Fruit fly (Drosophila melanogaster): Measurements from ENCODE around the gene CG7484.

Gene CG7484

dm6 chr3L:17606629-17607287, 47.7 kb upstream of the CG7484 start:
- TF ChIP-seq brk (GFP tag; optimal IDR thresholded peaks at IDR 0.05) (peak; percentile 36), Mio (GFP tag; optimal IDR thresholded peaks at IDR 0.05) (no peak), dl (GFP tag; optimal IDR thresholded peaks at IDR 0.05; ENCODE audit: insufficient read depth in 1 of 2, partially characterized antibody in 2 of 2) (peak in 1 of 2 experiments; percentile 74), Hr83 (GFP tag; optimal IDR thresholded peaks at IDR 0.05; ENCODE audit: poor library complexity, severe bottlenecking) (peak; percentile 51), Hr78 (GFP tag; optimal IDR thresholded peaks at IDR 0.05) (no peak), psq (GFP tag; optimal IDR thresholded peaks at IDR 0.05) (peak; percentile 16), N (GFP tag; optimal IDR thresholded peaks at IDR 0.05) (peak; percentile 68), CrebA (GFP tag; optimal IDR thresholded peaks at IDR 0.05; ENCODE audit: borderline replicate concordance) (no peak), h (GFP tag; optimal IDR thresholded peaks at IDR 0.05) (peak; percentile 3), foxo (GFP tag; optimal IDR thresholded peaks at IDR 0.05) (peak in 1 of 2 experiments; percentile 2), jim (GFP tag; optimal IDR thresholded peaks at IDR 0.05) (no peak), Dif (GFP tag; optimal IDR thresholded peaks at IDR 0.05; ENCODE audit: partially characterized antibody) (peak; percentile 69), Sp1 (GFP tag; optimal IDR thresholded peaks at IDR 0.05) (peak; percentile 10), lola (GFP tag; optimal IDR thresholded peaks at IDR 0.05) (no peak), Vsx2 (GFP tag; optimal IDR thresholded peaks at IDR 0.05; ENCODE audit: partially characterized antibody) (peak; percentile 27)

DNA sequence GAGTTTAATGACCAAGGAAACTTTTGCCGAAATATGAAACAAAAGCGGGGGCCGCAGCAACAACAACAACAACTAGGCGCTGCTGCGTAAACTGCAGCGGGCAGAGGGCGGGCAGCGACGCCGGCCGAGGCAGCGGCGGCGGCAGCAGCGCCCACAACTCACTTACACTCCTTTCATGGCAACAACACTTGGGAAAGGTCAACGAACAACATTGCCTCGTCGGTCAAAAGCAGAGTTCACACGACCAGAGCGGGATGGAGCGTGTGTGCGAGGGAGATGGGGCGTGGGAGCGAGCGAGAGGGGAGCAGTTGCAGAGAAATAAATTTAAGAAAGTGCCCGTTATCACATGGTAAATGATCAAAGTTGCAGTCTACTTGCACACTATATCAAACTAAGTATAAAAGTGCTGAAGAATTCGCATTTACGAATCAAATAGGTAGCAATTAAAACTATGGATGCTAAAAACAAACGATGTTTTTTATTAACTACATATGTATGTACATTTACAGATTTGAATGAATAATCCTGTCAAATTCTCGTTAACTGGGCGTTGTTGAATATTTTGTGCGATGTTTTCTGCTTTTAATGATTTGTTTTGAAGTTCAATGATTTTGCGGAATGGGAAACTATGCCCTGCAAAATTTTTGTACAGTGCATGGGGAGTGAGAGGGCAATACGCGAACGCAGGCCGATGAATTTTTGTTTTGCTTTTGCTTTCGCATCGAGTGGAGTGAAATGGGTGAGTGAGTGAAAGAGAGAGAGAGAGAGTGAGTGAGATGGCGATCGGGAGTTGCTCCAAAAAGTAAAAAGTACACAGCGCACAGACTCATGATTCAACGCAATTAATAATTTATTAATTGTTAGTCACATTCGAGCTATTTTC, 46.0 kb upstream of the CG7484 start:
- TF ChIP-seq Hr83 (GFP tag; optimal IDR thresholded peaks at IDR 0.05; ENCODE audit: poor library complexity, severe bottlenecking) (no peak), Myc (optimal IDR thresholded peaks at IDR 0.05) (no peak), ey (GFP tag; optimal IDR thresholded peaks at IDR 0.05) (peak; percentile 62), sage (GFP tag; optimal IDR thresholded peaks at IDR 0.05) (no peak), woc (GFP tag; optimal IDR thresholded peaks at IDR 0.05) (peak; percentile 68), Abd-B (GFP tag; optimal IDR thresholded peaks at IDR 0.05) (no peak), dl (GFP tag; optimal IDR thresholded peaks at IDR 0.05; ENCODE audit: insufficient read depth in 1 of 2, partially characterized antibody in 2 of 2) (no peak), dsf (GFP tag; optimal IDR thresholded peaks at IDR 0.05; ENCODE audit: borderline replicate concordance) (no peak), brk (GFP tag; optimal IDR thresholded peaks at IDR 0.05) (no peak), h (GFP tag; optimal IDR thresholded peaks at IDR 0.05) (peak; percentile 60), Rel (GFP tag; optimal IDR thresholded peaks at IDR 0.05) (no peak), Rel (tag; optimal IDR thresholded peaks at IDR 0.05) (no peak), GATAd (GFP tag; optimal IDR thresholded peaks at IDR 0.05) (no peak), psq (GFP tag; optimal IDR thresholded peaks at IDR 0.05) (peak; percentile 68), Sp1 (GFP tag; optimal IDR thresholded peaks at IDR 0.05) (peak; percentile 71), N (GFP tag; optimal IDR thresholded peaks at IDR 0.05) (no peak), lola (GFP tag; optimal IDR thresholded peaks at IDR 0.05) (no peak), Jra (GFP tag; optimal IDR thresholded peaks at IDR 0.05) (no peak), pan (optimal IDR thresholded peaks at IDR 0.05) (no peak), OdsH (GFP tag; optimal IDR thresholded peaks at IDR 0.05) (peak; percentile 76), Mio (GFP tag; optimal IDR thresholded peaks at IDR 0.05) (no peak), fru (GFP tag; optimal IDR thresholded peaks at IDR 0.05) (peak; percentile 57), Hr78 (GFP tag; optimal IDR thresholded peaks at IDR 0.05) (no peak), usp (GFP tag; optimal IDR thresholded peaks at IDR 0.05) (no peak), br (GFP tag; optimal IDR thresholded peaks at IDR 0.05) (peak; percentile 52), Hnf4 (GFP tag; optimal IDR thresholded peaks at IDR 0.05) (peak; percentile 21), CrebA (GFP tag; optimal IDR thresholded peaks at IDR 0.05; ENCODE audit: borderline replicate concordance) (no peak), tai (GFP tag; optimal IDR thresholded peaks at IDR 0.05) (peak; percentile 12), CG32264 (GFP tag; optimal IDR thresholded peaks at IDR 0.05) (peak; percentile 34), Dif (GFP tag; optimal IDR thresholded peaks at IDR 0.05; ENCODE audit: partially characterized antibody) (no peak), Dfd (GFP tag; optimal IDR thresholded peaks at IDR 0.05) (no peak), CG9705 (GFP tag; optimal IDR thresholded peaks at IDR 0.05) (peak; percentile 49), sv (GFP tag; optimal IDR thresholded peaks at IDR 0.05) (no peak), Vsx2 (GFP tag; optimal IDR thresholded peaks at IDR 0.05; ENCODE audit: partially characterized antibody) (no peak), foxo (GFP tag; optimal IDR thresholded peaks at IDR 0.05) (peak in 1 of 2 experiments; percentile 68), jim (GFP tag; optimal IDR thresholded peaks at IDR 0.05) (no peak), HLH106 (tag; optimal IDR thresholded peaks at IDR 0.05) (peak; percentile 63), rgr (GFP tag; optimal IDR thresholded peaks at IDR 0.05) (peak; percentile 37), dmrt93B (GFP tag; optimal IDR thresholded peaks at IDR 0.05) (peak; percentile 63)

Data from whole organism, wandering third instar larva.